Fruit fly (Drosophila melanogaster) whole organism, prepupa: ENCODE results near the gene CG15056.

Experiments
- CG10669 ChIP-seq: fragments of 200-800 bp; sonication (Bioruptor generic); optimal IDR thresholded peaks from 3 replicates; lab custom pipeline; 2018; ENCODE audit warnings: missing biosample characterization, mild to moderate bottlenecking, missing genetic modification characterization, moderate library complexity
- CG11294 ChIP-seq: fragments of 200-800 bp; sonication (Bioruptor generic); IDR thresholded peaks from 2 replicates; pipeline ENCODE4 v1.3.6; 2022; ENCODE audit warnings: missing biosample characterization, missing genetic modification characterization
- CG11762 ChIP-seq: fragments of 200-800 bp; sonication (Bioruptor generic); optimal IDR thresholded peaks from 3 replicates; lab custom pipeline; 2016; ENCODE audit warnings: missing biosample characterization, missing genetic modification characterization; ENCODE audit not compliant: insufficient read depth
- CG15336 ChIP-seq: fragments of 200-800 bp; sonication (Bioruptor generic); IDR thresholded peaks from 2 replicates; pipeline ENCODE4 v1.3.6; 2022; ENCODE audit warnings: missing biosample characterization, missing genetic modification characterization
- CG1621 ChIP-seq: fragments of 200-800 bp; sonication (Bioruptor generic); optimal IDR thresholded peaks from 3 replicates; lab custom pipeline; 2018; ENCODE audit warnings: missing biosample characterization, mild to moderate bottlenecking, missing genetic modification characterization
- CG3032 ChIP-seq: fragments of 200-800 bp; optimal IDR thresholded peaks from 2 replicates; lab custom pipeline; 2019; ENCODE audit warnings: missing biosample characterization, mild to moderate bottlenecking, missing genetic modification characterization, moderate library complexity
- CG31627 ChIP-seq: fragments of 200-800 bp; sonication (Bioruptor generic); optimal IDR thresholded peaks from 3 replicates; lab custom pipeline; 2016; ENCODE audit warnings: missing biosample characterization, missing genetic modification characterization
- CG32006 ChIP-seq: fragments of 200-800 bp; sonication (Bioruptor generic); optimal IDR thresholded peaks from 3 replicates; lab custom pipeline; 2017; ENCODE audit warnings: missing biosample characterization, mild to moderate bottlenecking, missing genetic modification characterization
- CG3919 ChIP-seq: fragments of 200-800 bp; sonication (Bioruptor generic); optimal IDR thresholded peaks from 3 replicates; lab custom pipeline; 2016; ENCODE audit warnings: missing biosample characterization, missing genetic modification characterization
- CG4318 ChIP-seq: fragments of 200-800 bp; sonication (Bioruptor generic); optimal IDR thresholded peaks from 3 replicates; lab custom pipeline; 2017; ENCODE audit warnings: missing biosample characterization, mild to moderate bottlenecking, missing genetic modification characterization
- CG6163 ChIP-seq: fragments of 200-800 bp; sonication (Bioruptor generic); IDR thresholded peaks from 3 replicates; pipeline ENCODE4 v1.3.6; 2022; ENCODE audit warnings: missing biosample characterization, missing genetic modification characterization
- CG6792 ChIP-seq: fragments of 200-800 bp; sonication (Bioruptor generic); optimal IDR thresholded peaks from 3 replicates; lab custom pipeline; 2016; ENCODE audit warnings: missing biosample characterization, missing genetic modification characterization
- CG6808 ChIP-seq: fragments of 200-800 bp; sonication (Bioruptor generic); optimal IDR thresholded peaks from 3 replicates; lab custom pipeline; 2017; ENCODE audit warnings: missing biosample characterization, missing genetic modification characterization, mild to moderate bottlenecking, moderate library complexity, missing genetic modification reagents
- CG7368 ChIP-seq: fragments of 200-800 bp; sonication (Bioruptor generic); optimal IDR thresholded peaks from 3 replicates; lab custom pipeline; 2016; ENCODE audit warnings: missing biosample characterization, missing genetic modification characterization
- CG8119 ChIP-seq: fragments of 200-800 bp; sonication (Bioruptor generic); IDR thresholded peaks from 3 replicates; pipeline ENCODE4 v1.3.6; 2022; ENCODE audit warnings: missing biosample characterization, missing genetic modification characterization
- CG8319 ChIP-seq: fragments of 200-800 bp; sonication (Bioruptor generic); optimal IDR thresholded peaks from 3 replicates; lab custom pipeline; 2016; ENCODE audit warnings: missing biosample characterization, missing genetic modification characterization
- CG8632 ChIP-seq: fragments of 200-800 bp; sonication (Bioruptor generic); optimal IDR thresholded peaks from 3 replicates; lab custom pipeline; 2016; ENCODE audit warnings: missing biosample characterization, missing genetic modification characterization
- CG9139 ChIP-seq: fragments of 200-800 bp; sonication (Bioruptor generic); optimal IDR thresholded peaks from 3 replicates; lab custom pipeline; 2017; ENCODE audit warnings: missing biosample characterization, mild to moderate bottlenecking, missing genetic modification characterization
- Eip75B ChIP-seq: fragments of 200-800 bp; sonication (Bioruptor generic); optimal IDR thresholded peaks from 3 replicates; lab custom pipeline; 2016; ENCODE audit warnings: missing biosample characterization, missing genetic modification characterization
- Eip78C ChIP-seq: fragments of 200-800 bp; sonication (Bioruptor generic); peaks from one replicate; lab custom pipeline; 2016; ENCODE audit warnings: missing biosample characterization, missing genetic modification characterization
- Eip93F ChIP-seq: fragments of 200-800 bp; sonication (Bioruptor generic); optimal IDR thresholded peaks from 2 replicates; lab custom pipeline; 2016; ENCODE audit warnings: missing biosample characterization, mild to moderate bottlenecking, missing genetic modification characterization
- Ets21C ChIP-seq: fragments of 200-800 bp; sonication (Bioruptor generic); optimal IDR thresholded peaks from 3 replicates; lab custom pipeline; 2016; ENCODE audit warnings: missing biosample characterization, missing genetic modification characterization
- Hr38 ChIP-seq: sonication (Bioruptor generic); optimal IDR thresholded peaks from 2 replicates; lab custom pipeline; 2016; ENCODE audit warnings: missing biosample characterization, missing genetic modification characterization
- Hr39 ChIP-seq: fragments of 200-800 bp; sonication (Bioruptor generic); optimal IDR thresholded peaks from 2 replicates; lab custom pipeline; 2016; ENCODE audit warnings: missing biosample characterization, missing genetic modification characterization
- Hr4 ChIP-seq: fragments of 200-800 bp; sonication (Bioruptor generic); optimal IDR thresholded peaks from 3 replicates; lab custom pipeline; 2016; ENCODE audit warnings: missing biosample characterization, missing genetic modification characterization
- Met ChIP-seq: fragments of 200-800 bp; sonication (Bioruptor generic); optimal IDR thresholded peaks from 3 replicates; lab custom pipeline; 2016; ENCODE audit warnings: missing biosample characterization, missing genetic modification characterization
- OdsH ChIP-seq: fragments of 200-800 bp; sonication (Bioruptor generic); optimal IDR thresholded peaks from 3 replicates; lab custom pipeline; 2016; ENCODE audit warnings: missing biosample characterization, missing genetic modification characterization
- Smox ChIP-seq: fragments of 200-800 bp; sonication (Bioruptor generic); optimal IDR thresholded peaks from 3 replicates; lab custom pipeline; 2016; ENCODE audit warnings: missing biosample characterization, missing genetic modification characterization
- Sox102F ChIP-seq: fragments of 200-800 bp; sonication (Bioruptor generic); optimal IDR thresholded peaks from 2 replicates; lab custom pipeline; 2016; ENCODE audit warnings: missing biosample characterization, mild to moderate bottlenecking, missing genetic modification characterization
- Sox15 ChIP-seq: fragments of 200-800 bp; sonication (Bioruptor generic); optimal IDR thresholded peaks from 3 replicates; lab custom pipeline; 2016; ENCODE audit warnings: missing biosample characterization, missing genetic modification characterization
- achi ChIP-seq: fragments of 200-800 bp; sonication (Bioruptor generic); optimal IDR thresholded peaks from 3 replicates; lab custom pipeline; 2016; ENCODE audit warnings: missing biosample characterization, missing genetic modification characterization
- acj6 ChIP-seq: fragments of 200-800 bp; sonication (Bioruptor generic); optimal IDR thresholded peaks from 3 replicates; lab custom pipeline; 2016; ENCODE audit warnings: missing biosample characterization, missing genetic modification characterization
- dac ChIP-seq: fragments of 200-800 bp; sonication (Bioruptor generic); optimal IDR thresholded peaks from 2 replicates; lab custom pipeline; 2017; ENCODE audit warnings: missing biosample characterization, mild to moderate bottlenecking, missing genetic modification characterization
- dsx ChIP-seq: fragments of 200-800 bp; optimal IDR thresholded peaks from 3 replicates; lab custom pipeline; 2019; ENCODE audit warnings: missing biosample characterization, mild to moderate bottlenecking, missing genetic modification characterization, moderate library complexity; ENCODE audit not compliant: poor library complexity, severe bottlenecking
- eg ChIP-seq: fragments of 200-800 bp; sonication (Bioruptor generic); IDR thresholded peaks from 3 replicates; pipeline ENCODE4 v1.3.6; 2022; ENCODE audit warnings: missing biosample characterization, missing genetic modification characterization
- esn ChIP-seq: fragments of 200-800 bp; sonication (Bioruptor generic); optimal IDR thresholded peaks from 2 replicates; lab custom pipeline; 2016; ENCODE audit warnings: missing biosample characterization, mild to moderate bottlenecking, missing genetic modification characterization, moderate library complexity
- fd59A ChIP-seq: fragments of 200-800 bp; sonication (Bioruptor generic); optimal IDR thresholded peaks from 2 replicates; lab custom pipeline; 2017; ENCODE audit warnings: missing biosample characterization, mild to moderate bottlenecking, missing genetic modification characterization, missing genetic modification reagents
- fd85E ChIP-seq: fragments of 200-800 bp; sonication (Bioruptor generic); optimal IDR thresholded peaks from 3 replicates; lab custom pipeline; 2016; ENCODE audit warnings: missing biosample characterization, missing genetic modification characterization
- fkh ChIP-seq: fragments of 200-800 bp; sonication (Bioruptor generic); optimal IDR thresholded peaks from 3 replicates; lab custom pipeline; 2017; ENCODE audit warnings: missing biosample characterization, mild to moderate bottlenecking, missing genetic modification characterization, moderate library complexity
- lz ChIP-seq: fragments of 200-800 bp; sonication (Bioruptor generic); optimal IDR thresholded peaks from 3 replicates; lab custom pipeline; 2016; ENCODE audit warnings: missing biosample characterization, missing genetic modification characterization
- net ChIP-seq: fragments of 200-800 bp; sonication (Bioruptor generic); optimal IDR thresholded peaks from 3 replicates; lab custom pipeline; 2016; ENCODE audit warnings: missing biosample characterization, missing genetic modification characterization
- salr ChIP-seq, 2 experiments: fragments of 200-800 bp; sonication (Bioruptor generic); optimal IDR thresholded peaks; 3 replicates each; lab custom pipeline; 2016 to 2018; ENCODE audit warnings: missing biosample characterization in 2 of 2, missing genetic modification characterization in 2 of 2, mild to moderate bottlenecking in 1 of 2
- spab ChIP-seq: fragments of 200-800 bp; sonication (Bioruptor generic); optimal IDR thresholded peaks from 2 replicates; lab custom pipeline; 2017; ENCODE audit warnings: missing biosample characterization, mild to moderate bottlenecking, missing genetic modification characterization, missing genetic modification reagents
- ss ChIP-seq, 2 experiments: fragments of 200-800 bp; sonication (Bioruptor generic); optimal IDR thresholded peaks; 2 replicates in 1 of 2; 3 replicates in 1 of 2; lab custom pipeline; 2017 to 2018; ENCODE audit warnings: mild to moderate bottlenecking in 2 of 2, missing biosample characterization in 2 of 2, missing genetic modification characterization in 2 of 2, moderate library complexity in 1 of 2
- svp ChIP-seq: fragments of 200-800 bp; sonication (Bioruptor generic); peaks from one replicate; lab custom pipeline; 2016; ENCODE audit warnings: missing biosample characterization, missing genetic modification characterization
- vri ChIP-seq: fragments of 200-800 bp; sonication (Bioruptor generic); optimal IDR thresholded peaks from 3 replicates; lab custom pipeline; 2016; ENCODE audit warnings: missing biosample characterization, mild to moderate bottlenecking, missing genetic modification characterization

CG15056 gene

DNA sequence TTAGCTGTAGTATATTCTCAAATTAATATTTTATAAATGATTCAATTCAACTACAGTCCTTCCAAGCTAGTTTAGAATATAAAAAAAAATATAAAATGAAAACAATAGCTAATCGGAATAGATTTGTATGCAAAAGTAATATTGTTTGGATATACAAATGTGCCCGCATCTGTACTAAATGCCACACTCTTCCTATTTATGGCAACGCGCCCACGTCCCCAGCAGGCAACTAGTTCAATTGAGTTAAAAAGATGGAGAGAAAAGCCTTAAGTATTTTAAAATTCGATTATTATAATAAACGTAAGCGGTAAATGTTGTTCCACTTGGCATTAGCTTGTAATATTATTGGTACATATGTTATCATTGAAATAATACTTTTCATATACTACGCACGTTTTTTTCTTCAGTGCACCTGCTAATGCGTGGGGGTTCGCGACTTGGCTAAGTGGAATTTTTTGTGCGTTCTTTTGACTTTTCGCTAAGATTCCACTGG lies 9.6 kb upstream of the CG15056 start (continued):
- TF ChIP-seq esn (GFP tag; lab: Kevin White, UChicago) (peak; percentile 5), CG6163 (GFP tag; lab: Robert Waterston, UW) (peak; percentile 55; the same call in 1 of the 3 replicates), dsx (GFP tag; lab: Kevin White, UChicago) (no peak), Hr38 (GFP tag; lab: Kevin White, UChicago) (no peak), Eip93F (GFP tag; lab: Kevin White, UChicago) (no peak), Met (GFP tag; lab: Kevin White, UChicago) (peak; percentile 16), CG3919 (peak; percentile 19), ss (GFP tag; optimal IDR thresholded peaks at IDR 0.05; lab: Kevin White, UChicago) (no peak), CG3032 (tag; lab: Kevin White, UChicago) (peak; percentile 22), spab (GFP tag; lab: Kevin White, UChicago) (peak; percentile 5), Ets21C (no peak), CG11294 (peak; percentile 22; the same call in 1 of the 2 replicates), fd59A (GFP tag; lab: Kevin White, UChicago) (peak; percentile 15), OdsH (peak; percentile 48), CG6808 (GFP tag; lab: Kevin White, UChicago) (no peak), CG11762 (GFP tag; lab: Kevin White, UChicago) (peak; percentile 25), CG8632 (GFP tag; lab: Kevin White, UChicago) (peak; percentile 11), Eip75B (peak; percentile 1), Sox102F (peak; percentile 6), CG31627 (GFP tag; lab: Kevin White, UChicago) (no peak), CG9139 (no peak), net (GFP tag; lab: Kevin White, UChicago) (peak; percentile 45), Sox15 (GFP tag; lab: Kevin White, UChicago) (no peak), Hr4 (GFP tag; lab: Kevin White, UChicago) (peak; percentile 78)

DNA sequence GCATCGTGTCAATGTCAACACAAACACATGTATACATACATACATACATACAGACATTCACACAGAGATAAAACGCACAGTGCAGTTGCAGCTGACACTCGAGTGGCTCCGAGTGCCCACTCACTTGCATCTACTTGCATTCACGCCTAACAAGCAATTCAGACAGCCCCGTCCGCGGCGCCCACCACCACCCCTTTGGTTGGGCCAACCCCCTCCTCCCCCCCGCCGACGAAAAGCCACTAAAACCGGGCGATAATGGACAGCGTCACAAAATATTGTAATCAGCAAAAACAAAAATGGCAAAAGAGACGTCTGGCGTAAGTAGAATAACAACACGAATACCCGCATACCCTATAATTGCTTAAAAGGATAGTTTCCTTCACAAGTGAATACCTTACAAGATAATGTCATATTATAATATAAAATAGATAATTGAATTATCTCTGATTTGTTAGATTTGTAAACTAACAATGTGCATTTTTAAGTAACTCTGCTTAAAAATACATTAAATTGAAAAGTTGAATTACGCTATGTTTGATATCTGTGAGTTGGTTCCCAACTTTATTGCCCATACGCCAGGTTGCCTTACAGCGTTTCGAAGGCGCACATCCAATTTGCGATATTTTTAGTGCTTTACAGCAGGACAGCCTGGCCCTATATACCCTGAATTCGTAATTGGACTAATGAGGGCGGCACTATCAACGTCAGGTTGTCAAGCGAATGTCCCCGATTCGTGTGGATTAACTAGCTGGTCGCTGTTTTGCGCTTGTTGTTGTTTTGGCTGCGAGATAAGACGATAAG lies 8.4 kb upstream of the CG15056 start:
- TF ChIP-seq svp (GFP tag; lab: Kevin White, UChicago) (peak; percentile 61), fd59A (GFP tag; lab: Kevin White, UChicago) (no peak), CG32006 (GFP tag; lab: Kevin White, UChicago) (peak; percentile 28), dsx (GFP tag; lab: Kevin White, UChicago) (no peak), Eip78C (GFP tag; lab: Kevin White, UChicago) (peak; percentile 28)

DNA sequence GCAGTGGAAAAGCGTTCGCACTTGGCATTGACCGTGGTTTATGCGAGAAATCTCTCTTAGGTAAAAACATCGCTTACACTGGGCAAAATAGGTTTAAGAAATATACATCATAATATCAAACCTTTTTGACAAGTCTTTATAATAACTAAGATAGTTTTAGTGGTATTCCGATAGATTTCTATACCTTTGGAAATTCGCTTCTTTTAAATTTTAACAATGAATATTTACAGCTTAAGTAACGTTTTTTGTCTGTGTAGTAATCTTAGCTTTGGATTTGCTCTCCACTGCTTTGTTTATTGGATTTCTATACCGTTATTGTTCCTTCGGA lies 7.9 kb upstream of the CG15056 start:
- TF ChIP-seq CG4318 (GFP tag; lab: Kevin White, UChicago) (no peak), CG6792 (GFP tag; lab: Kevin White, UChicago) (no peak), CG15336 (GFP tag; lab: Robert Waterston, UW) (peak; percentile 63; the same call in 1 of the 2 replicates), CG31627 (GFP tag; lab: Kevin White, UChicago) (no peak), dac (GFP tag; lab: Kevin White, UChicago) (no peak), salr (GFP tag; optimal IDR thresholded peaks at IDR 0.05; lab: Kevin White, UChicago) (no peak), CG11762 (GFP tag; lab: Kevin White, UChicago) (no peak), fd85E (no peak), achi (GFP tag; lab: Kevin White, UChicago) (no peak), CG7368 (GFP tag; lab: Kevin White, UChicago) (no peak), Hr39 (GFP tag; lab: Kevin White, UChicago) (no peak), lz (GFP tag; lab: Kevin White, UChicago) (no peak), CG8319 (GFP tag; lab: Kevin White, UChicago) (no peak), vri (GFP tag; lab: Kevin White, UChicago) (no peak), Sox102F (no peak), fkh (GFP tag; lab: Kevin White, UChicago) (no peak), net (GFP tag; lab: Kevin White, UChicago) (no peak), CG10669 (GFP tag; lab: Kevin White, UChicago) (no peak), ss (GFP tag; optimal IDR thresholded peaks at IDR 0.05; lab: Kevin White, UChicago) (no peak), fd59A (GFP tag; lab: Kevin White, UChicago) (no peak), CG8119 (0 out of 3 replicates have a peak, but pooled peaks have one; percentile 34), eg (peak; percentile 53; the same call in 1 of the 3 replicates), CG1621 (tag; lab: Kevin White, UChicago) (no peak), acj6 (GFP tag; lab: Kevin White, UChicago) (no peak), svp (GFP tag; lab: Kevin White, UChicago) (peak; percentile 15), CG11294 (no peak), Eip78C (GFP tag; lab: Kevin White, UChicago) (peak; percentile 59), Smox (no peak)
